Worm (Caenorhabditis elegans) whole organism, L3 larva: ENCODE results near the gene cyp-37A1.

Experiments
- R02D3.7 ChIP-seq: fragments of 150-350 bp; optimal IDR thresholded peaks from 2 replicates; lab custom pipeline; 2014; ENCODE audit warnings: missing biosample characterization, missing genetic modification characterization
- ZK546.5 ChIP-seq: sonication (generic microtip); optimal IDR thresholded peaks from 2 replicates; lab custom pipeline; 2017; ENCODE audit warnings: missing biosample characterization, missing genetic modification characterization
- aly-2 ChIP-seq: fragments of 150-350 bp; optimal IDR thresholded peaks from 2 replicates; lab custom pipeline; 2014; ENCODE audit warnings: missing biosample characterization, missing genetic modification characterization
- ama-1 ChIP-seq: fragments of 150-350 bp; optimal IDR thresholded peaks from 2 replicates; lab custom pipeline; 2018
- ceh-28 ChIP-seq: fragments of 150-350 bp; optimal IDR thresholded peaks from 2 replicates; lab custom pipeline; 2014; ENCODE audit warnings: missing biosample characterization, missing genetic modification reagents, missing genetic modification characterization
- ceh-82 ChIP-seq: fragments of 150-350 bp; optimal IDR thresholded peaks from 2 replicates; lab custom pipeline; 2014; ENCODE audit warnings: missing biosample characterization, missing genetic modification characterization
- ceh-9 ChIP-seq: sonication (generic microtip); optimal IDR thresholded peaks from 2 replicates; lab custom pipeline; 2018; ENCODE audit warnings: missing biosample characterization, missing genetic modification characterization
- daf-12 ChIP-seq: fragments of 150-350 bp; optimal IDR thresholded peaks from 2 replicates; lab custom pipeline; 2014; ENCODE audit warnings: missing biosample characterization, missing genetic modification reagents, missing genetic modification characterization
- egl-27 ChIP-seq: sonication (generic microtip); optimal IDR thresholded peaks from 4 replicates; lab custom pipeline; 2017; ENCODE audit warnings: missing biosample characterization, missing genetic modification reagents, missing genetic modification characterization
- egl-5 ChIP-seq: fragments of 150-350 bp; optimal IDR thresholded peaks from 2 replicates; lab custom pipeline; 2017; ENCODE audit warnings: missing biosample characterization, missing genetic modification reagents, missing genetic modification characterization, inconsistent platforms
- elt-1 ChIP-seq: fragments of 150-350 bp; optimal IDR thresholded peaks from 2 replicates; lab custom pipeline; 2014; ENCODE audit warnings: missing biosample characterization, missing genetic modification characterization
- elt-2 ChIP-seq: sonication (generic microtip); optimal IDR thresholded peaks from 2 replicates; lab custom pipeline; 2016; ENCODE audit warnings: missing genetic modification reagents, mild to moderate bottlenecking, missing genetic modification characterization, missing compliant biosample characterization
- elt-3 ChIP-seq, 3 experiments: fragments of 150-350 bp in 1 of 3; sonication (generic microtip) in 2 of 3; optimal IDR thresholded peaks; 2 replicates in 2 of 3; 4 replicates in 1 of 3; lab custom pipeline; 2014 to 2017; ENCODE audit warnings: missing biosample characterization in 3 of 3, missing genetic modification characterization in 3 of 3
- eor-1 ChIP-seq, 2 experiments: fragments of 150-350 bp; optimal IDR thresholded peaks; 2 replicates each; lab custom pipeline; 2014 to 2018; ENCODE audit warnings: missing biosample characterization in 2 of 2, missing genetic modification characterization in 2 of 2
- fkh-10 ChIP-seq: sonication (generic microtip); optimal IDR thresholded peaks from 2 replicates; lab custom pipeline; 2017; ENCODE audit warnings: missing biosample characterization, missing genetic modification reagents, missing genetic modification characterization
- fkh-2 ChIP-seq: fragments of 150-350 bp; optimal IDR thresholded peaks from 2 replicates; lab custom pipeline; 2014; ENCODE audit warnings: missing biosample characterization, missing genetic modification reagents, missing genetic modification characterization
- fos-1 ChIP-seq: fragments of 150-350 bp; optimal IDR thresholded peaks from 2 replicates; lab custom pipeline; 2014; ENCODE audit warnings: missing biosample characterization, missing genetic modification characterization
- jun-1 ChIP-seq: fragments of 150-350 bp; optimal IDR thresholded peaks from 2 replicates; lab custom pipeline; 2014; ENCODE audit warnings: missing biosample characterization, missing genetic modification reagents, missing genetic modification characterization
- lin-15B ChIP-seq: fragments of 150-350 bp; optimal IDR thresholded peaks from 2 replicates; lab custom pipeline; 2014; ENCODE audit warnings: missing biosample characterization, missing genetic modification characterization
- lin-39 ChIP-seq: fragments of 150-350 bp; optimal IDR thresholded peaks from 2 replicates; lab custom pipeline; 2018; ENCODE audit warnings: missing biosample characterization, missing genetic modification reagents, missing genetic modification characterization
- lsy-12 ChIP-seq: sonication (generic microtip); optimal IDR thresholded peaks from 2 replicates; lab custom pipeline; 2016; ENCODE audit warnings: mild to moderate bottlenecking, missing genetic modification characterization, missing compliant biosample characterization
- mdl-1 ChIP-seq: fragments of 150-350 bp; optimal IDR thresholded peaks from 2 replicates; lab custom pipeline; 2014; ENCODE audit warnings: missing biosample characterization, missing genetic modification characterization
- mml-1 ChIP-seq: fragments of 150-350 bp; sonication (generic microtip); optimal IDR thresholded peaks from 3 replicates; lab custom pipeline; 2014; ENCODE audit warnings: missing biosample characterization, missing genetic modification characterization
- nfya-1 ChIP-seq: sonication (generic microtip); optimal IDR thresholded peaks from 2 replicates; lab custom pipeline; 2017; ENCODE audit warnings: missing genetic modification characterization, mild to moderate bottlenecking, missing compliant biosample characterization, antibody characterized with exemption, moderate library complexity; ENCODE audit not compliant: insufficient read depth
- nhr-11 ChIP-seq: fragments of 150-350 bp; optimal IDR thresholded peaks from 2 replicates; lab custom pipeline; 2014; ENCODE audit warnings: missing biosample characterization, missing genetic modification characterization
- nhr-12 ChIP-seq: fragments of 150-350 bp; optimal IDR thresholded peaks from 2 replicates; lab custom pipeline; 2014; ENCODE audit warnings: missing biosample characterization, missing genetic modification characterization
- nhr-23 ChIP-seq: fragments of 150-350 bp; optimal IDR thresholded peaks from 2 replicates; lab custom pipeline; 2014; ENCODE audit warnings: missing biosample characterization, missing genetic modification reagents, missing genetic modification characterization
- nhr-237 ChIP-seq: fragments of 150-350 bp; optimal IDR thresholded peaks from 2 replicates; lab custom pipeline; 2014; ENCODE audit warnings: missing biosample characterization, missing genetic modification characterization
- nhr-25 ChIP-seq: sonication (generic microtip); optimal IDR thresholded peaks from 2 replicates; lab custom pipeline; 2017; ENCODE audit warnings: missing biosample characterization, missing genetic modification characterization
- nhr-43 ChIP-seq: sonication (generic microtip); optimal IDR thresholded peaks from 2 replicates; lab custom pipeline; 2016; ENCODE audit warnings: mild to moderate bottlenecking, missing genetic modification characterization, missing compliant biosample characterization; ENCODE audit not compliant: poor library complexity, severe bottlenecking
- nhr-67 ChIP-seq: fragments of 150-350 bp; optimal IDR thresholded peaks from 2 replicates; lab custom pipeline; 2014; ENCODE audit warnings: missing biosample characterization, missing genetic modification characterization
- nhr-76 ChIP-seq: fragments of 150-350 bp; sonication (generic microtip); optimal IDR thresholded peaks from 5 replicates; lab custom pipeline; 2014; ENCODE audit warnings: missing biosample characterization, missing genetic modification characterization
- nhr-77 ChIP-seq: fragments of 150-350 bp; optimal IDR thresholded peaks from 2 replicates; lab custom pipeline; 2014; ENCODE audit warnings: missing biosample characterization, missing genetic modification characterization
- pha-4 ChIP-seq: fragments of 150-350 bp; optimal IDR thresholded peaks from 2 replicates; lab custom pipeline; 2014; ENCODE audit warnings: missing biosample characterization, missing genetic modification reagents, missing genetic modification characterization
- pqm-1 ChIP-seq: fragments of 150-350 bp; optimal IDR thresholded peaks from 2 replicates; lab custom pipeline; 2017; ENCODE audit warnings: missing biosample characterization, missing genetic modification characterization, inconsistent platforms
- sea-2 ChIP-seq: fragments of 150-350 bp; sonication (generic microtip); optimal IDR thresholded peaks from 4 replicates; lab custom pipeline; 2014; ENCODE audit warnings: missing biosample characterization, missing genetic modification reagents, missing genetic modification characterization
- skn-1 ChIP-seq: fragments of 150-350 bp; optimal IDR thresholded peaks from 2 replicates; lab custom pipeline; 2014; ENCODE audit warnings: missing biosample characterization, missing genetic modification characterization
- snpc-4 ChIP-seq: fragments of 150-350 bp; optimal IDR thresholded peaks from 2 replicates; lab custom pipeline; 2014; ENCODE audit warnings: missing biosample characterization, missing genetic modification characterization
- tbx-2 ChIP-seq: sonication (generic microtip); optimal IDR thresholded peaks from 2 replicates; lab custom pipeline; 2016; ENCODE audit warnings: mild to moderate bottlenecking, missing genetic modification characterization, missing compliant biosample characterization
- unc-39 ChIP-seq: sonication (generic microtip); optimal IDR thresholded peaks from 4 replicates; lab custom pipeline; 2017; ENCODE audit warnings: missing biosample characterization, missing genetic modification characterization
- unc-62 ChIP-seq: fragments of 150-350 bp; sonication (generic microtip); optimal IDR thresholded peaks from 4 replicates; lab custom pipeline; 2014; ENCODE audit warnings: missing biosample characterization, missing genetic modification reagents, missing genetic modification characterization
- zag-1 ChIP-seq: fragments of 150-350 bp; optimal IDR thresholded peaks from 2 replicates; lab custom pipeline; 2014; ENCODE audit warnings: missing biosample characterization, missing genetic modification characterization
- ztf-11 ChIP-seq: fragments of 150-350 bp; optimal IDR thresholded peaks from 2 replicates; lab custom pipeline; 2014; ENCODE audit warnings: missing biosample characterization, missing genetic modification characterization

cyp-37A1 gene

ce11 chrII:14044199-14044598, 27.4 kb upstream of the cyp-37A1 start (continued):
- TF ChIP-seq nhr-77 (tag; lab: Kevin White, UChicago) (no peak), nhr-11 (tag; lab: Kevin White, UChicago) (peak; percentile 90), pqm-1 (tag; lab: Kevin White, UChicago) (peak; percentile 90), nhr-25 (tag; lab: Kevin White, UChicago) (no peak), fkh-10 (GFP tag; lab: Kevin White, UChicago) (peak; percentile 97), unc-39 (tag; lab: Kevin White, UChicago) (no peak), ceh-9 (tag; lab: Kevin White, UChicago) (no peak), pha-4 (tag; lab: Kevin White, UChicago) (peak; percentile 84), ztf-11 (tag; lab: Kevin White, UChicago) (no peak), lin-39 (peak; percentile 81), lsy-12 (tag; lab: Kevin White, UChicago) (peak; percentile 18), eor-1 (tag; optimal IDR thresholded peaks at IDR 0.05; lab: Kevin White, UChicago) (no peak), elt-3 (tag; optimal IDR thresholded peaks at IDR 0.05; lab: Kevin White, UChicago) (no peak)

ce11 chrII:14042836-14043604, 26.3 kb upstream of the cyp-37A1 start:
- no peak for TF ChIP-seq elt-1 (tag; lab: Kevin White, UChicago)
- TF ChIP-seq ztf-11 (tag; lab: Kevin White, UChicago) = no peak
- peak; percentile 68 for TF ChIP-seq elt-2 (tag; lab: Kevin White, UChicago)
- TF ChIP-seq pqm-1 (tag; lab: Kevin White, UChicago) = peak; percentile 66
- peak; percentile 75 for TF ChIP-seq mml-1
- peak; percentile 80 for TF ChIP-seq pha-4 (tag; lab: Kevin White, UChicago)
- peak; percentile 6 for TF ChIP-seq snpc-4
- peak; percentile 18 for TF ChIP-seq nhr-43 (tag; lab: Kevin White, UChicago)
- TF ChIP-seq sea-2 (GFP tag; lab: Kevin White, UChicago) = no peak
- no peak for TF ChIP-seq fkh-2
- no peak for TF ChIP-seq ZK546.5
- no peak for TF ChIP-seq lin-39
- TF ChIP-seq nhr-76 (tag; lab: Kevin White, UChicago) = no peak
- no peak for TF ChIP-seq unc-62 (GFP tag; lab: Kevin White, UChicago)
- peak; percentile 1 for TF ChIP-seq nfya-1
- TF ChIP-seq fos-1 (tag; lab: Kevin White, UChicago) = no peak

- peak; percentile 84 for TF ChIP-seq tbx-2 (tag; lab: Kevin White, UChicago)
- TF ChIP-seq unc-39 (tag; lab: Kevin White, UChicago) = no peak
- TF ChIP-seq egl-27 (tag; lab: Kevin White, UChicago) = peak; percentile 82
- peak; percentile 74 for TF ChIP-seq ama-1 (lab: Kevin White, UChicago)
- peak; percentile 65 for TF ChIP-seq lin-15B (tag; lab: Kevin White, UChicago)
- no peak for TF ChIP-seq mml-1
- TF ChIP-seq ceh-28 = peak; percentile 88
- TF ChIP-seq lin-39 = peak; percentile 99
- peak; percentile 66 for TF ChIP-seq skn-1 (tag; lab: Kevin White, UChicago)
- TF ChIP-seq fkh-10 (GFP tag; lab: Kevin White, UChicago) = peak; percentile 68
- peak; percentile 90 for TF ChIP-seq nfya-1
- TF ChIP-seq mdl-1 (tag; lab: Kevin White, UChicago) = peak; percentile 98
- no peak for TF ChIP-seq ceh-82
- TF ChIP-seq nhr-11 (tag; lab: Kevin White, UChicago) = peak; percentile 82
- TF ChIP-seq unc-62 (GFP tag; lab: Kevin White, UChicago) = peak; percentile 93
- no peak for TF ChIP-seq fos-1 (tag; lab: Kevin White, UChicago)
- no peak for TF ChIP-seq ztf-11 (tag; lab: Kevin White, UChicago)
- peak; percentile 93 for TF ChIP-seq egl-5 (tag; lab: Kevin White, UChicago)
- TF ChIP-seq nhr-77 (tag; lab: Kevin White, UChicago) = peak; percentile 45
- peak; percentile 76 for TF ChIP-seq snpc-4
- no peak for TF ChIP-seq fkh-2
- no peak for TF ChIP-seq aly-2
- no peak for TF ChIP-seq nhr-12 (tag; lab: Kevin White, UChicago)
- peak; percentile 91 for TF ChIP-seq jun-1 (tag; lab: Kevin White, UChicago)
- TF ChIP-seq pqm-1 (tag; lab: Kevin White, UChicago) = peak; percentile 72
- no peak for TF ChIP-seq nhr-76 (tag; lab: Kevin White, UChicago)
- TF ChIP-seq nhr-237 (tag; lab: Kevin White, UChicago) = no peak
- peak; percentile 85 for TF ChIP-seq pha-4 (tag; lab: Kevin White, UChicago)
- peak; percentile 76 for TF ChIP-seq zag-1
- TF ChIP-seq elt-2 (tag; lab: Kevin White, UChicago) = peak; percentile 92
- TF ChIP-seq nhr-25 (tag; lab: Kevin White, UChicago) = peak; percentile 60
- TF ChIP-seq daf-12 = no peak
- TF ChIP-seq nhr-67 (tag; lab: Kevin White, UChicago) = no peak
- TF ChIP-seq R02D3.7 (tag; lab: Kevin White, UChicago) = peak; percentile 71
- no peak for TF ChIP-seq eor-1 (tag; optimal IDR thresholded peaks at IDR 0.05; lab: Kevin White, UChicago)
- TF ChIP-seq ZK546.5 = peak; percentile 25
- peak; percentile 79 for TF ChIP-seq lsy-12 (tag; lab: Kevin White, UChicago)
- peak; percentile 44 for TF ChIP-seq elt-1 (tag; lab: Kevin White, UChicago)
- TF ChIP-seq nhr-23 (tag; lab: Kevin White, UChicago) = peak; percentile 87
- TF ChIP-seq elt-3 (tag; optimal IDR thresholded peaks at IDR 0.05; lab: Kevin White, UChicago) = no peak
Measured at ce11 chrII:14040204-14040842, 23.6 kb upstream of the cyp-37A1 start.
